Worm (Caenorhabditis elegans) whole organism, early embryonic: ENCODE measurements around the gene tkr-1.

Experiments
- ets-7 ChIP-seq: sonication (generic microtip); optimal IDR thresholded peaks from 2 replicates; lab custom pipeline; 2016; ENCODE audit warnings: missing genotype, missing genetic modification characterization, missing compliant biosample characterization
- flt-1 ChIP-seq: fragments of 200-800 bp; sonication (Bioruptor generic); IDR thresholded peaks from 2 replicates; pipeline ENCODE4 v1.3.6; 2022; ENCODE audit warnings: missing genetic modification characterization, missing compliant biosample characterization
- hmbx-1 ChIP-seq: sonication (generic microtip); optimal IDR thresholded peaks from 2 replicates; lab custom pipeline; 2016; ENCODE audit warnings: mild to moderate bottlenecking, missing genetic modification characterization, missing compliant biosample characterization
- hmg-4 ChIP-seq: fragments of 200-800 bp; sonication (Bioruptor generic); optimal IDR thresholded peaks from 2 replicates; lab custom pipeline; 2018; ENCODE audit warnings: mild to moderate bottlenecking, missing genetic modification characterization, missing compliant biosample characterization
- scrt-1 ChIP-seq: fragments of 200-800 bp; sonication (Bioruptor generic); IDR thresholded peaks from 2 replicates; pipeline ENCODE4 v1.3.6; 2022; ENCODE audit warnings: missing genetic modification characterization, missing compliant biosample characterization
- sea-1 ChIP-seq: fragments of 200-800 bp; sonication (Bioruptor generic); conservative IDR thresholded peaks from 2 replicates; pipeline ENCODE4 v1.3.6; 2022; ENCODE audit warnings: missing genetic modification characterization, missing compliant biosample characterization

- no peak for TF ChIP-seq hmg-4 (GFP tag; lab: Kevin White, UChicago)
- TF ChIP-seq flt-1 (GFP tag; lab: Robert Waterston, UW): no peak
- no peak for TF ChIP-seq hmbx-1 (tag; lab: Kevin White, UChicago)
- no peak for TF ChIP-seq sea-1 (GFP tag; lab: Robert Waterston, UW)
- no peak for TF ChIP-seq scrt-1 (GFP tag; lab: Robert Waterston, UW)
- TF ChIP-seq ets-7 (tag; lab: Kevin White, UChicago): no peak
These were observed 6.4 kb downstream of the tkr-1 start, which contains the start of gene slc-17.2 for ce11 chrIII:9390007-9390406.
